Fruit fly (Drosophila melanogaster) Kc167 (cell line): Measurements from ENCODE around the gene ifc.

Source experiments
- Myc ChIP-seq: fragments of >200 bp; optimal IDR thresholded peaks from 2 replicates; lab custom pipeline; 2017; ENCODE audit warnings: missing external identifiers
- Sin3A ChIP-seq: fragments of >200 bp; optimal IDR thresholded peaks from 2 replicates; lab custom pipeline; 2018; ENCODE audit warnings: missing external identifiers
- h ChIP-seq: fragments of >200 bp; optimal IDR thresholded peaks from 3 replicates; lab custom pipeline; 2018; ENCODE audit warnings: missing external identifiers
- insv ChIP-seq: fragments of >200 bp; optimal IDR thresholded peaks from 3 replicates; lab custom pipeline; 2018; ENCODE audit warnings: missing external identifiers
- psq ChIP-seq: fragments of >200 bp; optimal IDR thresholded peaks from 2 replicates; lab custom pipeline; 2017; ENCODE audit warnings: missing external identifiers
- ttk ChIP-seq: sonication (Bioruptor generic); optimal IDR thresholded peaks from 2 replicates; lab custom pipeline; 2017; ENCODE audit warnings: missing external identifiers

The ifc gene

DNA sequence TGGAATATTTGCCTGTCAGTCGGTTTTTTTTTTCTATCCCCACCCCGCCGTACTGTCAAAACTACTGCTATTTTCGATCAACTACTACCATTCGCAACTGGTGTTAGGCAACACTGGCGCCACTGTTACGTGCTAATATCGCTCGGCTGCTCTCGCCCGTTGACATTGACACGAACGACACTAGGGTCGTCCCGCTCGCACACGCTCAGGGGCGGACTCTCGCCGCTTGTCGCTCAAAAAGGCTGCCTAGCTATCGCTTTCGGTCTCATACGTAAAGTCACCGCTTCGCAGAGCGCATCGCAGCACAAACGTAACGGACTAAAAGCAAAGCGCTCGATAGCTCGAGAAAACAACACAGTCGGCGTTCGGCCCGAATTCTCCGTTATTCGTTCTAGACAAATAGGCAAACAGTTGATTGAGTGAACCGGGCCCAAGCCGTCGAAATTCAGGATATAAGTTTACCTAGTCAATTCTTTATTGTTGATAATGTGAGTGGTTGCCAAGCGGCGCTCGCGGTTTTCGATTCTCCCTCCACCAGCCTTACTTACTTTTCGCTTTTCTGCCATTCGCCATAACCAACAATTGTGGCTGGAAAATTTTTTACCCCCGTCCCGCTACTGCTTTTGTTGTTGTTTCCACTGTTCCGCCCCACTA lies 3.7 kb upstream of the ifc start:
- no peak for TF ChIP-seq h (lab: Kevin White, UChicago)
- no peak for TF ChIP-seq Sin3A (lab: Kevin White, UChicago)
- no peak for TF ChIP-seq psq (lab: Kevin White, UChicago)
- TF ChIP-seq Myc (lab: Kevin White, UChicago) = no peak
- TF ChIP-seq insv = no peak
- no peak for TF ChIP-seq ttk

DNA sequence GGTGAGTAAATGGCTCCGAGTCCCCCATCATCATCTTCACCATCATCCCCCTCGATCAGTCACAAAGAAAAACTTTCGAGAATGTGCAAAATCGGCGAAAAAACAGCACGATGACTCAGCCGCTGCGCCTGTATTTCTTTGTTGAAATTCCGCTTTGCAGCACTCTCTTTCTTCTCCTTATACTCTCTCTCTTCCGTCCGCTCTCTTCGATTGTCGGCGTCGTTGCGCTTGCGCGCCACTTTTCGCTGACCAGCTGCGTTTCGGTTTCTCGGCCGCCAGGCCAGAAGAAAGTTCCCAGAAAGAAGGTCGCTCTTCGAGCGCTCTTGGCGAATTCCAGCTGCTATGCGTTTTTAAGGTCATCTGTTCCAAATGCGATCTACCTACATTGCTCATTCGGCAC lies 2.9 kb upstream of the ifc start:
- TF ChIP-seq psq (lab: Kevin White, UChicago) (no peak), Sin3A (lab: Kevin White, UChicago) (no peak), Myc (lab: Kevin White, UChicago) (no peak), insv (no peak), h (lab: Kevin White, UChicago) (no peak), ttk (no peak)

dm6 chr2L:5986940-5987339 lies 792 bp downstream of the ifc start:
- TF ChIP-seq Sin3A (lab: Kevin White, UChicago) (no peak), psq (lab: Kevin White, UChicago) (no peak), h (lab: Kevin White, UChicago) (no peak), ttk (no peak), Myc (lab: Kevin White, UChicago) (no peak), insv (no peak)

DNA sequence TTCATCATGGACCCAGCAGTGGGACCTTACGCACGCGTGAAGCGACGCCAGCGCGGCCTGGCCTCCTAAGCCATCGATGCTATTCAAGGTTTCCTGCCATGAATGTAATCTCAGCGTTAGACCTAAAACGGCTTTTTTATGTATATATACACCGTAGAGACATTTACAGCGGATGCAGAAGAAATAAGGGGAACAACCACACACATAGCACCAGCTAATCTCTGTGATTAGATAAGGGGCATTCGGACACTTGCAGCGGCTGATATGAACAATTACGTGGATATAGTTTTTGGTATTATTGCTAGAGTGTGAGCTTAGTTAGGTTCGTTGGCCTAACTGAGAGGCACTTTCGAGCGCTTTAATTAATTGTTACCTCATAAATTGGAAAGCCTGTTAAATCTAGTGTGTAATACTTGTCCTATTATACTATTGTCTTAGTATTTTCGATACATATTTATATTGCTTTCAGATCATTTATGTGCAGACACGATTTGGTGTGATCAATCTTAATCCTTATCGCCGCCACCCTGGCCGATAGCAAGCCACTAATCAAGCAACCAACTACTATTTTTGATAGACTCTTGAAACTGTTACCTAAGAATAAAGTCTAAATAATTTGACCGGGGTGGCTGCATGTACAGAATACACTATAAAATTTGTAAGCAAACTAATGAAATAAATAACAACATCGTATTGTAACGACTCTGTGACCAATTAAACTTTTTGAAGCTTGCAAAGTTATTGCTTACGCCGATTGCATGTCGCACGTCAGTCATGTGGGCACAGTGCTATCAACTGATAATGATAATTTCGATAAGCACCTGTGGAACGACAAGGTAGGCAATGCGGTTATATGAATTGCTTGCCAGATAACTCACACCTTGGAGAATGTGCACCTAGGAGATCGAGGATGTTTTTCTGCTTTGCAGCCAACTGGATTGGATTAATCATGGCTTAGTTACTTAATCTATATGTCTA lies 2.3 kb downstream of the ifc start:
- TF ChIP-seq h (lab: Kevin White, UChicago) (no peak), insv (no peak), Sin3A (lab: Kevin White, UChicago) (no peak), Myc (lab: Kevin White, UChicago) (no peak), psq (lab: Kevin White, UChicago) (no peak), ttk (no peak)

dm6 chr2L:5990447-5990846 lies 4.3 kb downstream of the ifc start:
- TF ChIP-seq insv = no peak
- TF ChIP-seq h (lab: Kevin White, UChicago) = no peak
- TF ChIP-seq Myc (lab: Kevin White, UChicago) = no peak
- no peak for TF ChIP-seq ttk
- no peak for TF ChIP-seq psq (lab: Kevin White, UChicago)
- TF ChIP-seq Sin3A (lab: Kevin White, UChicago) = no peak

DNA sequence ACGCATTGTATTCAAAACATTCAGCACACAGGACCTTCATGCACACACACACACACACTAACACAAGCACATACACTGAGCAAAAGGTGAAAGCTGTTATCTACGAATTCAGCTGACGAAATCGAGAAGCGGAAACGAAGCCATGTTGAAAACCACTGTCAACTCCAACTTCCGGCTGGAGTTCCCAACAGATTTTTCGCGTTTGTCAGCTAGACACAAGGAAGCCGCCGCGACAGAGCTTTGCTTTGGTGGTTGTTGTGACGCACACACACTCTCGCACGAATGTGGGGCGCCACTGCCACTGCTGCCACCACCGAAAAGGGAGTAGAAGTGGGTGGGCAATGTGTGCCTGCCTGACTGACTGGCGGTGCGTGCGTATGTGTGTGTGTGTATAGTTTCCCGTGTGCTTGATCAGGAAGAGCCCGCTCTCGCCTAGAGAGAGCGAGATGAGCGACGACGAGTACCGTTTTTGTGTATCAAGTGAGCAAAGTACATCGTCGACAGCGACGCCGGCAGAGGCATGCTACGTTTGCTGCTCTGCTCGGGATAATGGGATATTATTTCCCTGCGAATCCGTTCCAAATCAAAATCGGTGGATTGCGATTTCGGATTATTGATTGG lies 11.6 kb downstream of the ifc start:
- TF ChIP-seq insv = no peak
- TF ChIP-seq psq (lab: Kevin White, UChicago) = no peak
- no peak for TF ChIP-seq Sin3A (lab: Kevin White, UChicago)
- no peak for TF ChIP-seq ttk
- TF ChIP-seq Myc (lab: Kevin White, UChicago) = no peak
- TF ChIP-seq h (lab: Kevin White, UChicago) = no peak

dm6 chr2L:5998383-5998782 lies 12.2 kb downstream of the ifc start:
- TF ChIP-seq psq (lab: Kevin White, UChicago) (no peak), Myc (lab: Kevin White, UChicago) (no peak), insv (no peak), h (lab: Kevin White, UChicago) (no peak), ttk (no peak), Sin3A (lab: Kevin White, UChicago) (no peak)

- TF ChIP-seq h (lab: Kevin White, UChicago) (no peak), psq (lab: Kevin White, UChicago) (no peak), Sin3A (lab: Kevin White, UChicago) (no peak), insv (no peak), Myc (lab: Kevin White, UChicago) (no peak), ttk (no peak)
Observed at dm6 chr2L:5999247-5999646, 13.1 kb downstream of the ifc start, which contains the start of gene Kdm5. TSS of gene Kdm5 (minus strand) at chr2L:5999501.

dm6 chr2L:6000065-6000464 lies 13.9 kb downstream of the ifc start, which contains the start of gene Tsp26A:
TSS of gene Tsp26A (plus strand) at chr2L:6000228.
- TF ChIP-seq ttk (no peak), insv (no peak), psq (lab: Kevin White, UChicago) (no peak), h (lab: Kevin White, UChicago) (no peak), Myc (lab: Kevin White, UChicago) (no peak), Sin3A (lab: Kevin White, UChicago) (no peak)

DNA sequence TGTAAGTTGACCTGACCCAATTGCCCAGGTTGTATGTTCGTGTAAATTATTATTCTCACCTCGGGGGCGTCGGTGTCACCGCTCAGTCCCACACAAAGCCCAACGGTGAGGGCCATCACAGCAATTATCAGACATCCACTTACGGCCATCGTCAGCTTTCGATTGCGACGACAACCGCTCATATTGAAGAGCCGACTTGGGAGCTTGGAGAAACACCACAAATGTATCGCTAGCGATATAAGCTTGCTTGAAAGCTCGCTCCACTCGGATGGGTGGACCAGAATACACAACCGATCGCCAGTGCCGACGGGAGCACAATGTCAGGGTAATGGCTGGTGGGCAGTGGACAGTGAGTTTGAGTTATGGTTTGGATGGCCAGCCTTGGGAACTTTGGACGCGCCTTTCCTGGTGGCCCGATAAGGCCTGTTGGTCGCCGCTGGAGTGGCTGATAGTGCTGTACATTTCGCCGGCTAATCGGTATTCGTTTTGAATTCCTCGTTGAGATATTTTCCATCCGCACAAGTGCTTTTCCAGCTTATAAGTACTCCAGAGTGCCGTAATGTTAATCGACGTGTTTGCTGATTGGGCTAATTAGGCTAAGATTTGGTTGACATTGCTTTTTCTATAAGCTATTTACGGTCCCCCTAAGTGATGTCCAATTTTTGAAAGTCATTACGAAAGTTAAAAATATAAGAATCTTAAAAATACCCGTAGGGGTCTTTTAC lies 20.5 kb downstream of the ifc start, which contains the start of gene Gal:
Gene Gal, minus strand, starts transcription at position 320 of the 725 bp plus-strand sequence.
- TF ChIP-seq psq (lab: Kevin White, UChicago) (no peak), h (lab: Kevin White, UChicago) (no peak), insv (no peak), ttk (no peak), Myc (lab: Kevin White, UChicago) (no peak)
